Fruit fly (Drosophila melanogaster) whole organism, wandering third instar larva: ENCODE results near the gene Cpr66D.

ENCODE experiments used
- CG32264 ChIP-seq: fragments of 200-800 bp; sonication (Bioruptor generic); optimal IDR thresholded peaks from 2 replicates; lab custom pipeline; 2016; ENCODE audit warnings: missing biosample characterization, missing genetic modification characterization
- CG9705 ChIP-seq: fragments of 200-800 bp; sonication (Bioruptor generic); optimal IDR thresholded peaks from 2 replicates; lab custom pipeline; 2018; ENCODE audit warnings: missing biosample characterization, mild to moderate bottlenecking, missing genetic modification characterization
- CrebA ChIP-seq: fragments of 200-800 bp; sonication (Bioruptor generic); optimal IDR thresholded peaks from 2 replicates; lab custom pipeline; 2016; ENCODE audit warnings: missing biosample characterization, mild to moderate bottlenecking, missing genetic modification characterization, borderline replicate concordance
- Dfd ChIP-seq: fragments of >200 bp; optimal IDR thresholded peaks from 2 replicates; lab custom pipeline; 2017; ENCODE audit warnings: missing biosample characterization, missing genetic modification characterization
- GATAd ChIP-seq: sonication (Bioruptor generic); optimal IDR thresholded peaks from 2 replicates; lab custom pipeline; 2016; ENCODE audit warnings: missing biosample characterization, missing genetic modification characterization
- HLH106 ChIP-seq: fragments of 200-800 bp; optimal IDR thresholded peaks from 3 replicates; lab custom pipeline; 2019; ENCODE audit warnings: missing biosample characterization, mild to moderate bottlenecking, missing genetic modification characterization, moderate library complexity
- Hnf4 ChIP-seq: fragments of 200-800 bp; sonication (Bioruptor generic); optimal IDR thresholded peaks from 2 replicates; lab custom pipeline; 2016; ENCODE audit warnings: missing biosample characterization, mild to moderate bottlenecking, missing genetic modification characterization
- Hr78 ChIP-seq: fragments of >200 bp; optimal IDR thresholded peaks from 2 replicates; lab custom pipeline; 2017; ENCODE audit warnings: missing biosample characterization, missing genetic modification characterization
- Hr83 ChIP-seq: fragments of 200-300 bp; sonication (Bioruptor generic); optimal IDR thresholded peaks from 2 replicates; lab custom pipeline; 2016; ENCODE audit warnings: missing biosample characterization, mild to moderate bottlenecking, missing genetic modification characterization, moderate library complexity; ENCODE audit not compliant: poor library complexity, severe bottlenecking
- Jra ChIP-seq: sonication (Bioruptor generic); optimal IDR thresholded peaks from 2 replicates; lab custom pipeline; 2016; ENCODE audit warnings: missing biosample characterization, missing genetic modification characterization
- Mio ChIP-seq: sonication (Bioruptor generic); optimal IDR thresholded peaks from 2 replicates; lab custom pipeline; 2016; ENCODE audit warnings: missing biosample characterization, missing genetic modification characterization
- Myc ChIP-seq: fragments of >200 bp; optimal IDR thresholded peaks from 2 replicates; lab custom pipeline; 2017
- N ChIP-seq: fragments of >200 bp; optimal IDR thresholded peaks from 2 replicates; lab custom pipeline; 2018; ENCODE audit warnings: missing biosample characterization, missing external identifiers, missing genetic modification characterization
- OdsH ChIP-seq: fragments of 200-800 bp; sonication (Bioruptor generic); optimal IDR thresholded peaks from 2 replicates; lab custom pipeline; 2016; ENCODE audit warnings: missing biosample characterization, mild to moderate bottlenecking, missing genetic modification characterization
- Rel ChIP-seq, 2 experiments: fragments of 200-800 bp; sonication (Bioruptor generic) in 1 of 2; optimal IDR thresholded peaks; 2 replicates in 1 of 2; 3 replicates in 1 of 2; lab custom pipeline; 2016 to 2019; ENCODE audit warnings: mild to moderate bottlenecking in 2 of 2, missing biosample characterization in 2 of 2, missing genetic modification characterization in 2 of 2, moderate library complexity in 1 of 2
- Sp1 ChIP-seq: fragments of 200-800 bp; sonication (Bioruptor generic); optimal IDR thresholded peaks from 3 replicates; lab custom pipeline; 2019; ENCODE audit warnings: missing biosample characterization, mild to moderate bottlenecking, missing genetic modification characterization, moderate library complexity
- Vsx2 ChIP-seq: fragments of 200-300, 225-300 bp; sonication (Bioruptor generic); optimal IDR thresholded peaks from 2 replicates; lab custom pipeline; 2018; ENCODE audit warnings: missing biosample characterization, missing genetic modification characterization; ENCODE audit not compliant: partially characterized antibody
- brk ChIP-seq: fragments of 200-800 bp; sonication (Bioruptor generic); optimal IDR thresholded peaks from 2 replicates; lab custom pipeline; 2016; ENCODE audit warnings: missing biosample characterization, mild to moderate bottlenecking, missing genetic modification characterization
- dl ChIP-seq, 2 experiments: fragments of 175-275, 200-275 bp in 1 of 2; fragments of 200-275 bp in 1 of 2; sonication (Bioruptor generic); optimal IDR thresholded peaks; lab custom pipeline; 2018; ENCODE audit warnings: mild to moderate bottlenecking in 2 of 2, missing biosample characterization in 2 of 2, missing genetic modification characterization in 2 of 2, moderate library complexity in 2 of 2; ENCODE audit not compliant: partially characterized antibody in 2 of 2, insufficient read depth in 1 of 2
- dmrt93B ChIP-seq: fragments of 200-800 bp; sonication (Bioruptor generic); optimal IDR thresholded peaks from 2 replicates; lab custom pipeline; 2018; ENCODE audit warnings: missing biosample characterization, mild to moderate bottlenecking, missing genetic modification characterization
- dsf ChIP-seq: sonication (Bioruptor generic); optimal IDR thresholded peaks from 2 replicates; lab custom pipeline; 2016; ENCODE audit warnings: missing biosample characterization, missing genetic modification characterization, borderline replicate concordance
- ey ChIP-seq: fragments of 200-800 bp; sonication (Bioruptor generic); optimal IDR thresholded peaks from 2 replicates; lab custom pipeline; 2016; ENCODE audit warnings: missing biosample characterization, missing genetic modification characterization
- foxo ChIP-seq, 2 experiments: fragments of 200-800 bp; sonication (Bioruptor generic); optimal IDR thresholded peaks; 2 replicates in 1 of 2; 3 replicates in 1 of 2; lab custom pipeline; 2016 to 2017; ENCODE audit warnings: missing biosample characterization in 2 of 2, missing genetic modification characterization in 2 of 2
- fru ChIP-seq: fragments of 200-800 bp; sonication (Bioruptor generic); optimal IDR thresholded peaks from 3 replicates; lab custom pipeline; 2016; ENCODE audit warnings: missing biosample characterization, mild to moderate bottlenecking, missing genetic modification characterization
- h ChIP-seq: fragments of 200-800 bp; sonication (Bioruptor generic); optimal IDR thresholded peaks from 3 replicates; lab custom pipeline; 2016; ENCODE audit warnings: missing biosample characterization, mild to moderate bottlenecking, missing genetic modification characterization
- jim ChIP-seq: fragments of 175-275, 200-325 bp; sonication (Bioruptor generic); optimal IDR thresholded peaks from 2 replicates; lab custom pipeline; 2016; ENCODE audit warnings: missing biosample characterization, mild to moderate bottlenecking, missing genetic modification characterization
- lola ChIP-seq: fragments of >200 bp; optimal IDR thresholded peaks from 2 replicates; lab custom pipeline; 2017; ENCODE audit warnings: missing biosample characterization, missing genetic modification characterization
- pan ChIP-seq: fragments of >200 bp; optimal IDR thresholded peaks from 2 replicates; lab custom pipeline; 2017
- psq ChIP-seq: fragments of 200-800 bp; sonication (Bioruptor generic); optimal IDR thresholded peaks from 3 replicates; lab custom pipeline; 2017; ENCODE audit warnings: missing biosample characterization, mild to moderate bottlenecking, missing genetic modification characterization, moderate library complexity
- rgr ChIP-seq: fragments of 200-800 bp; sonication (Bioruptor generic); optimal IDR thresholded peaks from 3 replicates; lab custom pipeline; 2016; ENCODE audit warnings: missing biosample characterization, mild to moderate bottlenecking, missing genetic modification characterization
- sage ChIP-seq: fragments of 200-800 bp; sonication (Bioruptor generic); optimal IDR thresholded peaks from 2 replicates; lab custom pipeline; 2016; ENCODE audit warnings: missing biosample characterization, mild to moderate bottlenecking, missing genetic modification characterization
- sv ChIP-seq: fragments of 200-800 bp; sonication (Bioruptor generic); optimal IDR thresholded peaks from 3 replicates; lab custom pipeline; 2016; ENCODE audit warnings: missing biosample characterization, missing genetic modification characterization
- tai ChIP-seq: sonication (Bioruptor generic); optimal IDR thresholded peaks from 2 replicates; lab custom pipeline; 2016; ENCODE audit warnings: missing biosample characterization, missing genetic modification characterization
- usp ChIP-seq: fragments of >200 bp; optimal IDR thresholded peaks from 2 replicates; lab custom pipeline; 2017; ENCODE audit warnings: missing biosample characterization, missing genetic modification characterization
- woc ChIP-seq: sonication (Bioruptor generic); optimal IDR thresholded peaks from 2 replicates; lab custom pipeline; 2016; ENCODE audit warnings: missing biosample characterization, mild to moderate bottlenecking, missing genetic modification characterization

Cpr66D gene

dm6 chr3L:8659601-8660000 is 19.4 kb downstream of the Cpr66D start:
- TF ChIP-seq sage (GFP tag; lab: Kevin White, UChicago) = no peak
- no peak for TF ChIP-seq tai
- no peak for TF ChIP-seq lola (GFP tag; lab: Kevin White, UChicago)
- no peak for TF ChIP-seq CG32264 (GFP tag; lab: Kevin White, UChicago)
- TF ChIP-seq dsf (GFP tag; lab: Kevin White, UChicago) = no peak

dm6 chr3L:8660800-8661199 is 20.6 kb downstream of the Cpr66D start:
- no peak for TF ChIP-seq rgr
- TF ChIP-seq fru (GFP tag; lab: Kevin White, UChicago) = no peak
- no peak for TF ChIP-seq dmrt93B (GFP tag; lab: Kevin White, UChicago)
- TF ChIP-seq usp (GFP tag; lab: Kevin White, UChicago) = no peak
- TF ChIP-seq psq (GFP tag; lab: Kevin White, UChicago) = no peak
- no peak for TF ChIP-seq Sp1 (GFP tag; lab: Kevin White, UChicago)
- TF ChIP-seq lola (GFP tag; lab: Kevin White, UChicago) = no peak
- TF ChIP-seq CrebA (GFP tag; lab: Kevin White, UChicago) = no peak
- TF ChIP-seq Mio (GFP tag; lab: Kevin White, UChicago) = no peak
- TF ChIP-seq OdsH (GFP tag; lab: Kevin White, UChicago) = no peak
- no peak for TF ChIP-seq Vsx2

- peak; percentile 7 for TF ChIP-seq OdsH (GFP tag; lab: Kevin White, UChicago)
- TF ChIP-seq h (GFP tag; lab: Kevin White, UChicago) = peak; percentile 14
- no peak for TF ChIP-seq brk (GFP tag; lab: Kevin White, UChicago)
- TF ChIP-seq fru (GFP tag; lab: Kevin White, UChicago) = peak; percentile 23
- TF ChIP-seq Rel (GFP tag; optimal IDR thresholded peaks at IDR 0.05; lab: Kevin White, UChicago) = no peak
- TF ChIP-seq Rel (tag; optimal IDR thresholded peaks at IDR 0.05; lab: Kevin White, UChicago) = peak; percentile 3
These were observed 21.8 kb downstream of the Cpr66D start for dm6 chr3L:8661793-8662669.

- TF ChIP-seq N (GFP tag; lab: Kevin White, UChicago) = no peak
- no peak for TF ChIP-seq woc (GFP tag; lab: Kevin White, UChicago)
- TF ChIP-seq Hr83 (GFP tag; lab: Kevin White, UChicago) = no peak
- TF ChIP-seq HLH106 (tag; lab: Kevin White, UChicago) = no peak
These were observed 25.9 kb downstream of the Cpr66D start for dm6 chr3L:8666098-8666497.

dm6 chr3L:8667809-8668593 is 27.8 kb downstream of the Cpr66D start:
- TF ChIP-seq fru (GFP tag; lab: Kevin White, UChicago) (peak; percentile 79), dl (GFP tag; optimal IDR thresholded peaks at IDR 0.05; lab: Kevin White, UChicago; ENCODE audit: insufficient read depth in 1 of 2, partially characterized antibody in 2 of 2) (no peak), Hnf4 (GFP tag; lab: Kevin White, UChicago) (peak; percentile 78), jim (GFP tag; lab: Kevin White, UChicago) (no peak), foxo (GFP tag; optimal IDR thresholded peaks at IDR 0.05; lab: Kevin White, UChicago) (peak in 1 of 2 experiments; percentile 89), Sp1 (GFP tag; lab: Kevin White, UChicago) (peak; percentile 93), HLH106 (tag; lab: Kevin White, UChicago) (peak; percentile 92), lola (GFP tag; lab: Kevin White, UChicago) (no peak), rgr (peak; percentile 89), Jra (GFP tag; lab: Kevin White, UChicago) (no peak), h (GFP tag; lab: Kevin White, UChicago) (peak; percentile 80), usp (GFP tag; lab: Kevin White, UChicago) (no peak), dsf (GFP tag; lab: Kevin White, UChicago) (peak; percentile 17), Hr83 (GFP tag; lab: Kevin White, UChicago) (no peak), Mio (GFP tag; lab: Kevin White, UChicago) (no peak), Dfd (no peak), CG9705 (GFP tag; lab: Kevin White, UChicago) (peak; percentile 82), brk (GFP tag; lab: Kevin White, UChicago) (peak; percentile 87), dmrt93B (GFP tag; lab: Kevin White, UChicago) (peak; percentile 80), Vsx2 (peak; percentile 52), ey (GFP tag; lab: Kevin White, UChicago) (peak; percentile 67), CrebA (GFP tag; lab: Kevin White, UChicago) (no peak), Hr78 (no peak), OdsH (GFP tag; lab: Kevin White, UChicago) (peak; percentile 90), sv (GFP tag; lab: Kevin White, UChicago) (no peak), GATAd (no peak), N (GFP tag; lab: Kevin White, UChicago) (no peak), Myc (lab: Kevin White, UChicago) (no peak), pan (no peak), tai (no peak)
